Worm (Caenorhabditis elegans) whole organism, young adult: ENCODE data around the gene vap-1.

Experiments used
- D2030.7 ChIP-seq: fragments of 200-800 bp; sonication (Bioruptor generic); IDR thresholded peaks from 2 replicates; pipeline ENCODE4 v1.3.6; 2022; ENCODE audit warnings: missing genetic modification reagents, missing genetic modification characterization, missing compliant biosample characterization
- F10E7.11 ChIP-seq: sonication (generic microtip); optimal IDR thresholded peaks from 2 replicates; lab custom pipeline; 2017; ENCODE audit warnings: mild to moderate bottlenecking, missing genetic modification characterization, moderate library complexity, missing compliant biosample characterization
- F57C9.4 ChIP-seq: sonication (generic microtip); optimal IDR thresholded peaks from 2 replicates; lab custom pipeline; 2017; ENCODE audit warnings: mild to moderate bottlenecking, missing genetic modification characterization, missing compliant biosample characterization
- K11D2.4 ChIP-seq: fragments of 200-800 bp; sonication (Bioruptor generic); IDR thresholded peaks from 2 replicates; pipeline ENCODE4 v1.3.6; 2022; ENCODE audit warnings: missing genetic modification reagents, missing genetic modification characterization, missing compliant biosample characterization
- T07F8.4 ChIP-seq: sonication (generic microtip); optimal IDR thresholded peaks from 2 replicates; lab custom pipeline; 2016; ENCODE audit warnings: mild to moderate bottlenecking, missing genetic modification characterization, moderate library complexity, missing compliant biosample characterization
- Y53F4B.3 ChIP-seq: fragments of 200-800 bp; sonication (Bioruptor generic); IDR thresholded peaks from 2 replicates; pipeline ENCODE4 v1.3.6; 2022; ENCODE audit warnings: missing genetic modification reagents, missing genetic modification characterization, missing compliant biosample characterization
- Y79H2A.3 ChIP-seq: fragments of 200-800 bp; sonication (Bioruptor generic); conservative IDR thresholded peaks from 2 replicates; pipeline ENCODE4 v1.3.6; 2022; ENCODE audit warnings: missing genetic modification reagents, missing genetic modification characterization, missing compliant biosample characterization
- ZK185.1 ChIP-seq: sonication (generic microtip); optimal IDR thresholded peaks from 2 replicates; lab custom pipeline; 2016; ENCODE audit warnings: mild to moderate bottlenecking, missing genetic modification characterization, missing compliant biosample characterization; ENCODE audit not compliant: poor library complexity, severe bottlenecking
- akir-1 ChIP-seq: fragments of 200-800 bp; sonication (Bioruptor generic); optimal IDR thresholded peaks from 2 replicates; lab custom pipeline; 2018; ENCODE audit warnings: mild to moderate bottlenecking, missing genetic modification characterization, moderate library complexity, missing compliant biosample characterization
- aptf-2 ChIP-seq: fragments of 200-800 bp; sonication (Bioruptor generic); conservative IDR thresholded peaks from 2 replicates; pipeline ENCODE4 v1.3.6; 2022; ENCODE audit warnings: missing genetic modification reagents, missing genetic modification characterization, missing compliant biosample characterization
- aptf-3 ChIP-seq: fragments of 200-800 bp; sonication (Bioruptor generic); IDR thresholded peaks from 2 replicates; pipeline ENCODE4 v1.3.6; 2022; ENCODE audit warnings: missing genetic modification characterization, missing compliant biosample characterization
- bed-2 ChIP-seq: fragments of 200-800 bp; sonication (Bioruptor generic); IDR thresholded peaks from 2 replicates; pipeline ENCODE4 v1.3.6; 2022; ENCODE audit warnings: missing genetic modification reagents, missing genetic modification characterization, missing compliant biosample characterization
- cebp-2 ChIP-seq: fragments of 200-800 bp; sonication (Bioruptor generic); IDR thresholded peaks from 2 replicates; pipeline ENCODE4 v1.3.6; 2022; ENCODE audit warnings: missing genetic modification characterization, missing compliant biosample characterization
- ceh-100 ChIP-seq: fragments of 200-800 bp; sonication (Bioruptor generic); IDR thresholded peaks from 2 replicates; pipeline ENCODE4 v1.3.6; 2022; ENCODE audit warnings: missing genetic modification reagents, missing genetic modification characterization, missing compliant biosample characterization
- chd-7 ChIP-seq: sonication (generic microtip); optimal IDR thresholded peaks from 2 replicates; lab custom pipeline; 2016; ENCODE audit warnings: mild to moderate bottlenecking, missing genetic modification characterization, moderate library complexity, missing compliant biosample characterization
- die-1 ChIP-seq: sonication (generic microtip); optimal IDR thresholded peaks from 2 replicates; lab custom pipeline; 2016; ENCODE audit warnings: missing genotype, mild to moderate bottlenecking, missing genetic modification characterization, missing compliant biosample characterization
- dpff-1 ChIP-seq: sonication (generic microtip); optimal IDR thresholded peaks from 2 replicates; lab custom pipeline; 2017; ENCODE audit warnings: mild to moderate bottlenecking, missing genetic modification characterization, missing compliant biosample characterization
- egl-18 ChIP-seq: fragments of 200-800 bp; sonication (Bioruptor generic); IDR thresholded peaks from 2 replicates; pipeline ENCODE4 v1.3.6; 2022; ENCODE audit warnings: missing genetic modification reagents, missing genetic modification characterization, missing compliant biosample characterization
- egl-44 ChIP-seq: fragments of 200-800 bp; sonication (Bioruptor generic); IDR thresholded peaks from 2 replicates; pipeline ENCODE4 v1.3.6; 2022; ENCODE audit warnings: missing genetic modification reagents, missing genetic modification characterization, missing compliant biosample characterization
- egrh-3 ChIP-seq: fragments of 200-800 bp; sonication (Bioruptor generic); IDR thresholded peaks from 2 replicates; pipeline ENCODE4 v1.3.6; 2022; ENCODE audit warnings: missing genetic modification reagents, missing genetic modification characterization, missing compliant biosample characterization
- ekl-4 ChIP-seq: fragments of 200-800 bp; sonication (Bioruptor generic); IDR thresholded peaks from 2 replicates; pipeline ENCODE4 v1.3.6; 2022; ENCODE audit warnings: missing genetic modification reagents, missing genetic modification characterization, missing compliant biosample characterization
- him-1 ChIP-seq: sonication (generic microtip); optimal IDR thresholded peaks from 2 replicates; lab custom pipeline; 2016; ENCODE audit warnings: missing genotype, missing genetic modification reagents, missing genetic modification characterization, missing compliant biosample characterization
- hlh-12 ChIP-seq: sonication (generic microtip); optimal IDR thresholded peaks from 2 replicates; lab custom pipeline; 2016; ENCODE audit warnings: missing genetic modification characterization, missing compliant biosample characterization
- hmg-20 ChIP-seq: fragments of 200-800 bp; sonication (Bioruptor generic); IDR thresholded peaks from 2 replicates; pipeline ENCODE4 v1.3.6; 2022; ENCODE audit warnings: missing genetic modification reagents, missing genetic modification characterization, missing compliant biosample characterization
- hrde-1 ChIP-seq: sonication (generic microtip); optimal IDR thresholded peaks from 2 replicates; lab custom pipeline; 2016; ENCODE audit warnings: missing genetic modification characterization, mild to moderate bottlenecking, missing compliant biosample characterization, moderate library complexity, missing genotype, missing genetic modification reagents, borderline replicate concordance
- lag-1 ChIP-seq: fragments of 200-800 bp; sonication (Bioruptor generic); IDR thresholded peaks from 2 replicates; pipeline ENCODE4 v1.3.6; 2022; ENCODE audit warnings: missing genetic modification reagents, missing genetic modification characterization, missing compliant biosample characterization
- lin-26 ChIP-seq: fragments of 200-800 bp; sonication (Bioruptor generic); IDR thresholded peaks from 2 replicates; pipeline ENCODE4 v1.3.6; 2022; ENCODE audit warnings: missing genetic modification reagents, missing genetic modification characterization, missing compliant biosample characterization
- lin-40 ChIP-seq: sonication (generic microtip); optimal IDR thresholded peaks from 2 replicates; lab custom pipeline; 2016; ENCODE audit warnings: missing genetic modification characterization, mild to moderate bottlenecking, missing compliant biosample characterization, missing genotype, missing genetic modification reagents
- lsy-27 ChIP-seq: sonication (generic microtip); optimal IDR thresholded peaks from 2 replicates; lab custom pipeline; 2017; ENCODE audit warnings: missing genetic modification characterization, mild to moderate bottlenecking, missing compliant biosample characterization, antibody characterized with exemption, missing genotype, borderline replicate concordance; ENCODE audit not compliant: insufficient read depth
- nhr-90 ChIP-seq: sonication (generic microtip); optimal IDR thresholded peaks from 2 replicates; lab custom pipeline; 2016; ENCODE audit warnings: missing genotype, mild to moderate bottlenecking, missing genetic modification characterization, missing compliant biosample characterization
- pbrm-1 ChIP-seq: fragments of 200-800 bp; sonication (Bioruptor generic); IDR thresholded peaks from 2 replicates; pipeline ENCODE4 v1.3.6; 2022; ENCODE audit warnings: missing genetic modification reagents, missing genetic modification characterization, missing compliant biosample characterization
- rec-8 ChIP-seq, 2 experiments: sonication (generic microtip); optimal IDR thresholded peaks; 2 replicates each; lab custom pipeline; 2016; ENCODE audit warnings: mild to moderate bottlenecking in 2 of 2, missing genetic modification characterization in 2 of 2, missing genetic modification reagents in 2 of 2, missing genotype in 2 of 2, missing biosample characterization in 1 of 2, missing compliant biosample characterization in 1 of 2, moderate library complexity in 1 of 2
- snpc-1.1 ChIP-seq: sonication (generic microtip); optimal IDR thresholded peaks from 2 replicates; lab custom pipeline; 2017; ENCODE audit warnings: missing genetic modification characterization, mild to moderate bottlenecking, missing compliant biosample characterization, antibody characterized with exemption, moderate library complexity, missing genotype, missing genetic modification reagents; ENCODE audit not compliant: insufficient read depth
- somi-1 ChIP-seq: fragments of 200-800 bp; sonication (Bioruptor generic); optimal IDR thresholded peaks from 2 replicates; lab custom pipeline; 2018; ENCODE audit warnings: mild to moderate bottlenecking, missing genetic modification characterization, missing compliant biosample characterization
- tlf-1 ChIP-seq: fragments of 200-800 bp; sonication (Bioruptor generic); optimal IDR thresholded peaks from 2 replicates; lab custom pipeline; 2018; ENCODE audit warnings: mild to moderate bottlenecking, missing genetic modification characterization, missing compliant biosample characterization
- ztf-26 ChIP-seq: sonication (generic microtip); optimal IDR thresholded peaks from 2 replicates; lab custom pipeline; 2017; ENCODE audit warnings: missing genetic modification characterization, missing compliant biosample characterization

vap-1 gene

ce11 chrX:17423894-17424594 lies 27.7 kb upstream of the vap-1 start:
- TF ChIP-seq pbrm-1 (no peak), lin-26 (GFP tag; lab: Robert Waterston, UW) (no peak), somi-1 (GFP tag; lab: Kevin White, UChicago) (peak; percentile 11), nhr-90 (tag; lab: Kevin White, UChicago) (no peak), lin-40 (tag; lab: Kevin White, UChicago) (peak; percentile 2), egrh-3 (GFP tag; lab: Robert Waterston, UW) (no peak), tlf-1 (no peak), ztf-26 (tag; lab: Kevin White, UChicago) (peak; percentile 4), lsy-27 (tag; lab: Kevin White, UChicago) (no peak), K11D2.4 (GFP tag; lab: Robert Waterston, UW) (peak; percentile 75), aptf-2 (GFP tag; lab: Robert Waterston, UW) (no peak)
- TF ChIP-seq, all 124 proteins: peak for 4

ce11 chrX:17422593-17422992 lies 26.2 kb upstream of the vap-1 start:
- TF ChIP-seq snpc-1.1, result no peak
- TF ChIP-seq rec-8 (tag; optimal IDR thresholded peaks at IDR 0.05; lab: Kevin White, UChicago), result no peak
- TF ChIP-seq F10E7.11 (tag; lab: Kevin White, UChicago), result no peak
- TF ChIP-seq ekl-4 (GFP tag; lab: Robert Waterston, UW), result no peak
- TF ChIP-seq F57C9.4 (tag; lab: Kevin White, UChicago), result no peak
- TF ChIP-seq pbrm-1, result no peak
- no peak for TF ChIP-seq T07F8.4 (tag; lab: Kevin White, UChicago)
- no peak for TF ChIP-seq ceh-100
- no peak for TF ChIP-seq lag-1 (GFP tag; lab: Robert Waterston, UW)
- no peak for TF ChIP-seq Y53F4B.3 (GFP tag; lab: Robert Waterston, UW)
- TF ChIP-seq aptf-3 (GFP tag; lab: Robert Waterston, UW), result no peak
- TF ChIP-seq ZK185.1, result no peak

ce11 chrX:17421532-17422078 lies 25.2 kb upstream of the vap-1 start, which contains the start of gene osm-11:
TSS of gene osm-11 (minus strand) at chrX:17421582.
- TF ChIP-seq bed-2 (GFP tag; lab: Robert Waterston, UW) (no peak), chd-7 (no peak), cebp-2 (GFP tag; lab: Robert Waterston, UW) (no peak), D2030.7 (no peak), him-1 (tag; lab: Kevin White, UChicago) (no peak), hrde-1 (tag; lab: Kevin White, UChicago) (no peak), hmg-20 (GFP tag; lab: Robert Waterston, UW) (no peak), Y79H2A.3 (no peak), akir-1 (GFP tag; lab: Kevin White, UChicago) (no peak), dpff-1 (no peak), egl-18 (GFP tag; lab: Robert Waterston, UW) (no peak), egl-44 (no peak), hlh-12 (no peak), die-1 (tag; lab: Kevin White, UChicago) (no peak)
- TF ChIP-seq, all 124 proteins: peak for 0
